Worm (Caenorhabditis elegans): ENCODE data around the gene ZK896.5.
A peak's percentile ranks its signal among the peaks of the same experiment; 100 is the strongest.
"Not testable (repeated sequence)": the region's sequence is repeated elsewhere in the genome, so short reads cannot be mapped to it uniquely, and the experiment has no call there.

Gene ZK896.5

ce11 chrIV:12891080-12891479 is 11.6 kb upstream of the ZK896.5 start:
- TF ChIP-seq pqm-1 (tag; optimal IDR thresholded peaks at IDR 0.05) (peak; percentile 14), ztf-11 (tag; optimal IDR thresholded peaks at IDR 0.05) (no peak), elt-2 (tag; optimal IDR thresholded peaks at IDR 0.05) (peak; percentile 65)

- TF ChIP-seq pqm-1 (tag; optimal IDR thresholded peaks at IDR 0.05) (peak; percentile 93), eor-1 (tag; optimal IDR thresholded peaks at IDR 0.05) (no peak), elt-2 (tag; optimal IDR thresholded peaks at IDR 0.05) (peak; percentile 94), hmg-11 (tag; optimal IDR thresholded peaks at IDR 0.05) (no peak), ztf-4 (tag; optimal IDR thresholded peaks at IDR 0.05) (no peak)
These were observed 11.0 kb upstream of the ZK896.5 start, which contains the start of gene K08D8.6 for ce11 chrIV:12890445-12890844. TSS of gene K08D8.6 (minus strand) at chrIV:12890508.

ce11 chrIV:12886012-12886411 is 6.6 kb upstream of the ZK896.5 start:
- peak; percentile 13 for TF ChIP-seq elt-2 (tag; optimal IDR thresholded peaks at IDR 0.05)
- no peak for TF ChIP-seq nhr-23 (tag; optimal IDR thresholded peaks at IDR 0.05)

ce11 chrIV:12883190-12883589 is 3.7 kb upstream of the ZK896.5 start, which contains the start of gene ZK896.4:
TSS of gene ZK896.4 (minus strand) at chrIV:12883290.
- TF ChIP-seq nhr-76 (tag; optimal IDR thresholded peaks at IDR 0.05) (no peak), lin-15B (tag; optimal IDR thresholded peaks at IDR 0.05) (no peak), aly-2 (tag; optimal IDR thresholded peaks at IDR 0.05) (no peak), elt-2 (tag; optimal IDR thresholded peaks at IDR 0.05) (peak; percentile 26), ceh-82 (tag; optimal IDR thresholded peaks at IDR 0.05) (no peak), nhr-28 (tag; optimal IDR thresholded peaks at IDR 0.05) (no peak), ceh-16 (tag; optimal IDR thresholded peaks at IDR 0.05) (no peak)

ce11 chrIV:12876558-12876957 is 2.9 kb downstream of the ZK896.5 start:
- TF ChIP-seq fkh-2 (tag; optimal IDR thresholded peaks at IDR 0.05), result no peak
- peak; percentile 62 for TF ChIP-seq elt-2 (tag; optimal IDR thresholded peaks at IDR 0.05)
- TF ChIP-seq R02D3.7 (tag; optimal IDR thresholded peaks at IDR 0.05), result no peak
- TF ChIP-seq nhr-67 (tag; optimal IDR thresholded peaks at IDR 0.05), result no peak
- TF ChIP-seq lsy-12 (tag; optimal IDR thresholded peaks at IDR 0.05), result no peak
- TF ChIP-seq pqm-1 (tag; optimal IDR thresholded peaks at IDR 0.05), result peak; percentile 74
- no peak for TF ChIP-seq ceh-9 (tag; optimal IDR thresholded peaks at IDR 0.05)

- not testable (repeated sequence) for TF ChIP-seq nfya-1 (tag; optimal IDR thresholded peaks at IDR 0.05; ENCODE audit: insufficient read depth); mml-1 (tag; optimal IDR thresholded peaks at IDR 0.05); skn-1 (tag; optimal IDR thresholded peaks at IDR 0.05)
These were observed 4.2 kb downstream of the ZK896.5 start, which contains the start of gene ZK896.1 for ce11 chrIV:12875260-12875659. TSS of gene ZK896.1 (minus strand) at chrIV:12875360.

- TF ChIP-seq elt-2 (tag; optimal IDR thresholded peaks at IDR 0.05), result peak; percentile 56
- TF ChIP-seq pha-4 (tag; optimal IDR thresholded peaks at IDR 0.05), result peak; percentile 3
- TF ChIP-seq egl-27 (tag; optimal IDR thresholded peaks at IDR 0.05), result no peak
- no peak for TF ChIP-seq nhr-76 (tag; optimal IDR thresholded peaks at IDR 0.05)
- no peak for TF ChIP-seq pqm-1 (tag; optimal IDR thresholded peaks at IDR 0.05)
- no peak for TF ChIP-seq nhr-237 (tag; optimal IDR thresholded peaks at IDR 0.05)
- no peak for TF ChIP-seq egl-5 (tag; optimal IDR thresholded peaks at IDR 0.05)
These were observed 7.9 kb downstream of the ZK896.5 start, which contains the start of gene clec-187 for ce11 chrIV:12871445-12871947. TSS of gene clec-187 (minus strand) at chrIV:12871495.

ce11 chrIV:12870315-12870714 is 9.1 kb downstream of the ZK896.5 start:
- TF ChIP-seq nhr-67 (tag; optimal IDR thresholded peaks at IDR 0.05) (no peak), elt-2 (tag; optimal IDR thresholded peaks at IDR 0.05) (peak; percentile 10)

ce11 chrIV:12869812-12870211 is 9.6 kb downstream of the ZK896.5 start:
- TF ChIP-seq ceh-82 (tag; optimal IDR thresholded peaks at IDR 0.05) (no peak), elt-2 (tag; optimal IDR thresholded peaks at IDR 0.05) (peak; percentile 19), lin-15B (tag; optimal IDR thresholded peaks at IDR 0.05) (no peak), snpc-4 (tag; optimal IDR thresholded peaks at IDR 0.05) (peak; percentile 31), fkh-2 (tag; optimal IDR thresholded peaks at IDR 0.05) (no peak), nhr-77 (tag; optimal IDR thresholded peaks at IDR 0.05) (no peak), ceh-9 (tag; optimal IDR thresholded peaks at IDR 0.05) (no peak), lin-39 (tag; optimal IDR thresholded peaks at IDR 0.05) (no peak), nhr-67 (tag; optimal IDR thresholded peaks at IDR 0.05) (no peak)

All from whole organism, L3 larva.